Fruit fly (Drosophila melanogaster) whole organism: ENCODE measurements around the gene CG6432.

Experiments used
- CG8478 ChIP-seq: fragments of >200 bp; optimal IDR thresholded peaks from 2 replicates; lab custom pipeline; 2018; ENCODE audit warnings: inconsistent platforms
- Dll ChIP-seq: fragments of >200 bp; optimal IDR thresholded peaks from 2 replicates; lab custom pipeline; 2017
- EcR ChIP-seq, 2 experiments: fragments of >200 bp; optimal IDR thresholded peaks; 2 replicates each; lab custom pipeline; 2017; ENCODE audit warnings: missing biosample characterization in 2 of 2, missing genetic modification characterization in 2 of 2, missing genetic modification reagents in 2 of 2
- pan ChIP-seq: fragments of >200 bp; optimal IDR thresholded peaks from 2 replicates; lab custom pipeline; 2017
- psq ChIP-seq: fragments of >200 bp; optimal IDR thresholded peaks from 2 replicates; lab custom pipeline; 2017
- usp ChIP-seq: fragments of >200 bp; optimal IDR thresholded peaks from 2 replicates; lab custom pipeline; 2017; ENCODE audit warnings: missing biosample characterization, missing genetic modification characterization, mixed read lengths

Gene CG6432

DNA sequence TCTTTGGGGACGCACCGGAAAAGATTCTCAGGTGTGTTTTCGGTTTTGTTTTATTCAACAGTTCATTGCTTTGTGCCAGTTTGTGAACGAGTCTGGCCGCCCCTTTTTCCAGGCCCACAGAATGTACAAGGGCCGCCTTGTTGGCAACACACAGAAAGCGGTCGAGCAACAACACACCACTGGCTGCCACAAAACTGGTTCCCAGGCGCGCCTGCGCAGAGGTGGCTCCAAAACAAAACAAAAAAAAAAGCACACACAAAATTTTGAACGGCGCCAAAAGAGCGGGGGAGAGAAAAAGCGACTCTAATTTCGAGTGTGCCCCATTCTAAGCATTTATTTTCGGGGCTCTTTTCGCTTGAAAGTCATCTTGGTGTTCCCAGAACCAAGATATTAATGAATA lies 37.6 kb upstream of the CG6432 start:
- no peak for TF ChIP-seq Dll (lab: Kevin White, UChicago)
- no peak for TF ChIP-seq pan (lab: Kevin White, UChicago)
- no peak for TF ChIP-seq CG8478 (lab: Kevin White, UChicago)
- no peak for TF ChIP-seq psq (lab: Kevin White, UChicago)
- no peak for TF ChIP-seq usp
- TF ChIP-seq EcR (GFP tag; optimal IDR thresholded peaks at IDR 0.05; lab: Kevin White, UChicago): no peak

DNA sequence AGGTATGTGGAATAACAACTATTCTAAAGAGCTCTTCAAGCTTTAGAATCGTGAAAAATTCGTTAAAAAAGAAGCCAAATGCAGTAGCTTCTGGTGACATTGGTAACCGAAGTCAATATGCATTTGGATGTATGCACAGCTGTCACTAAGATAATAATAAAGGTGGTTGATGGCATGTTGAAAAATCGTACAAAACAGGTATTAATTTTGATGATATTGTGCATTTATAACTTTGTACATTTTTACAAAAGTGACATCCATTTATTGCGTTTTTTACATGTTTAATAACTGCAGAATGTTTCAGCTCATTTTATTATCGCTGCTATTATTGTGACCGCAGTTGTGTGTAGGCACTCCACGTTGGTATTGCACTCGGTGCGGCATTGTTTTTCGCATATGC lies 35.2 kb upstream of the CG6432 start:
- no peak for TF ChIP-seq pan (lab: Kevin White, UChicago)
- no peak for TF ChIP-seq CG8478 (lab: Kevin White, UChicago)
- no peak for TF ChIP-seq EcR (GFP tag; optimal IDR thresholded peaks at IDR 0.05; lab: Kevin White, UChicago)
- TF ChIP-seq psq (lab: Kevin White, UChicago): no peak
- TF ChIP-seq Dll (lab: Kevin White, UChicago): no peak
- no peak for TF ChIP-seq usp

DNA sequence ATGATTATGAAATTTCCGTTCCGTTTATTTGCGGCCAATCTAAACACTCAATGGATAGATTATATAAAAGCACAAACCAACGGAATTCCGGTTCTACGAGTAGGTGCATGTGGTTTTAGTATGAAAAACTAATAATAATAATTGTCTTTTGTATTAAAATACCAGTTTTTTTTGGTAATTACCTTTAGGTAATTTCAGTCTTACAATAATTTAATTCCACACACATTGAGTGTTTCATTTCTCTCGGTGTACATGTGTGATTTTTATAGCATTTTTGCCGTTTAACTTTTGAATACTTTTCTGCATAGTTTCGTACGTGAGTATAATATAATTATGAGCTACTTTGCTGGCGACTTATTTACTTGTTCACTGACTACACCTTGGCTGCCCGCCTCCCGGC lies 33.7 kb upstream of the CG6432 start:
- TF ChIP-seq usp (no peak), pan (lab: Kevin White, UChicago) (no peak), CG8478 (lab: Kevin White, UChicago) (no peak), Dll (lab: Kevin White, UChicago) (no peak), EcR (GFP tag; optimal IDR thresholded peaks at IDR 0.05; lab: Kevin White, UChicago) (no peak), psq (lab: Kevin White, UChicago) (no peak)

- no peak for TF ChIP-seq pan (lab: Kevin White, UChicago)
- no peak for TF ChIP-seq psq (lab: Kevin White, UChicago)
- no peak for TF ChIP-seq EcR (GFP tag; optimal IDR thresholded peaks at IDR 0.05; lab: Kevin White, UChicago)
- TF ChIP-seq usp: no peak
- no peak for TF ChIP-seq CG8478 (lab: Kevin White, UChicago)
- no peak for TF ChIP-seq Dll (lab: Kevin White, UChicago)
Observed at dm6 chr3R:24318217-24319082, 18.3 kb upstream of the CG6432 start, which contains the start of the genes Nab2 and BRWD3. TSS of gene Nab2 (minus strand) at chr3R:24318419. TSS of gene BRWD3 (plus strand) at chr3R:24319000.

- no peak for TF ChIP-seq pan (lab: Kevin White, UChicago)
- TF ChIP-seq CG8478 (lab: Kevin White, UChicago): no peak
- no peak for TF ChIP-seq psq (lab: Kevin White, UChicago)
- TF ChIP-seq usp: no peak
- no peak for TF ChIP-seq Dll (lab: Kevin White, UChicago)
- no peak for TF ChIP-seq EcR (GFP tag; optimal IDR thresholded peaks at IDR 0.05; lab: Kevin White, UChicago)
Observed at dm6 chr3R:24319083-24319381, 17.7 kb upstream of the CG6432 start.

- TF ChIP-seq usp (no peak), pan (lab: Kevin White, UChicago) (no peak), CG8478 (lab: Kevin White, UChicago) (no peak), EcR (GFP tag; optimal IDR thresholded peaks at IDR 0.05; lab: Kevin White, UChicago) (no peak), Dll (lab: Kevin White, UChicago) (no peak), psq (lab: Kevin White, UChicago) (no peak)
Observed at dm6 chr3R:24319632-24320341, 16.9 kb upstream of the CG6432 start.

dm6 chr3R:24320342-24320711 lies 16.4 kb upstream of the CG6432 start:
- no peak for TF ChIP-seq pan (lab: Kevin White, UChicago)
- no peak for TF ChIP-seq EcR (GFP tag; optimal IDR thresholded peaks at IDR 0.05; lab: Kevin White, UChicago)
- TF ChIP-seq usp: no peak
- TF ChIP-seq psq (lab: Kevin White, UChicago): no peak
- no peak for TF ChIP-seq Dll (lab: Kevin White, UChicago)
- TF ChIP-seq CG8478 (lab: Kevin White, UChicago): peak; percentile 12

- TF ChIP-seq Dll (lab: Kevin White, UChicago) (no peak), pan (lab: Kevin White, UChicago) (no peak), CG8478 (lab: Kevin White, UChicago) (no peak), psq (lab: Kevin White, UChicago) (no peak), EcR (GFP tag; optimal IDR thresholded peaks at IDR 0.05; lab: Kevin White, UChicago) (no peak), usp (no peak)
Observed at dm6 chr3R:24333182-24333808, 3.4 kb upstream of the CG6432 start, which contains the start of the genes Rrp5 and Dis3. TSS of gene Rrp5 (minus strand) at chr3R:24333316. TSS of gene Dis3 (plus strand) at chr3R:24333433.

dm6 chr3R:24341251-24341650 lies 4.5 kb downstream of the CG6432 start, which contains the start of gene Ms:
TSS of gene Ms (plus strand) at chr3R:24341551.
- TF ChIP-seq CG8478 (lab: Kevin White, UChicago) (no peak), usp (no peak), psq (lab: Kevin White, UChicago) (no peak), EcR (GFP tag; optimal IDR thresholded peaks at IDR 0.05; lab: Kevin White, UChicago) (no peak), Dll (lab: Kevin White, UChicago) (no peak), pan (lab: Kevin White, UChicago) (no peak)

dm6 chr3R:24348420-24349190 lies 11.9 kb downstream of the CG6432 start, which contains the start of the genes CG5746 and CG6454:
TSS of gene CG5746 (minus strand) at chr3R:24348791.
TSS of gene CG6454 (plus strand) at chr3R:24349182.
- TF ChIP-seq CG8478 (lab: Kevin White, UChicago) (no peak), pan (lab: Kevin White, UChicago) (no peak), psq (lab: Kevin White, UChicago) (no peak), Dll (lab: Kevin White, UChicago) (no peak), EcR (GFP tag; optimal IDR thresholded peaks at IDR 0.05; lab: Kevin White, UChicago) (no peak), usp (no peak)
